Worm (Caenorhabditis elegans) whole organism, midembryonic: ENCODE measurements around the gene dpf-7.

Experiments used
- cog-1 ChIP-seq: sonication (generic microtip); optimal IDR thresholded peaks from 2 replicates; lab custom pipeline; 2016; ENCODE audit warnings: missing genetic modification characterization, missing compliant biosample characterization
- klf-2 ChIP-seq: fragments of 200-800 bp; sonication (Bioruptor generic); conservative IDR thresholded peaks from 2 replicates; pipeline ENCODE4 v1.3.6; 2022; ENCODE audit warnings: missing genetic modification reagents, missing genetic modification characterization, missing compliant biosample characterization

- no peak for TF ChIP-seq cog-1 (tag; lab: Kevin White, UChicago)
- no peak for TF ChIP-seq klf-2
Observed at ce11 chrIV:4806486-4806885, 4.1 kb upstream of the dpf-7 start, which contains the start of gene dpf-5.
